Worm (Caenorhabditis elegans) whole organism, L1 larva: Measurements from ENCODE around the gene C28D4.4.

Source experiments
- aly-2 ChIP-seq: fragments of 150-350 bp; optimal IDR thresholded peaks from 2 replicates; lab custom pipeline; 2014; ENCODE audit warnings: missing biosample characterization, missing genetic modification characterization
- ceh-82 ChIP-seq, 3 experiments: fragments of 150-350 bp in 1 of 3; sonication (generic microtip) in 2 of 3; optimal IDR thresholded peaks; 2 replicates each; lab custom pipeline; 2014 to 2017; ENCODE audit warnings: missing biosample characterization in 3 of 3, missing genetic modification characterization in 3 of 3
- ceh-88 ChIP-seq: fragments of 200-800 bp; sonication (Bioruptor generic); IDR thresholded peaks from 2 replicates; pipeline ENCODE4 v1.3.6; 2022; ENCODE audit warnings: missing genetic modification characterization, missing compliant biosample characterization
- ces-1 ChIP-seq: fragments of 150-350 bp; optimal IDR thresholded peaks from 2 replicates; lab custom pipeline; 2014; ENCODE audit warnings: missing biosample characterization, missing genetic modification reagents, missing genetic modification characterization
- elt-2 ChIP-seq: sonication (generic microtip); optimal IDR thresholded peaks from 2 replicates; lab custom pipeline; 2016; ENCODE audit warnings: missing genetic modification characterization, mild to moderate bottlenecking, inconsistent platforms, missing compliant biosample characterization, missing genetic modification reagents
- fkh-10 ChIP-seq: sonication (generic microtip); optimal IDR thresholded peaks from 2 replicates; lab custom pipeline; 2017; ENCODE audit warnings: missing biosample characterization, missing genetic modification reagents, missing genetic modification characterization
- lin-39 ChIP-seq: fragments of 150-350 bp; optimal IDR thresholded peaks from 2 replicates; lab custom pipeline; 2014; ENCODE audit warnings: missing biosample characterization, missing genetic modification reagents, missing genetic modification characterization
- lir-3 ChIP-seq: sonication (generic microtip); optimal IDR thresholded peaks from 2 replicates; lab custom pipeline; 2016; ENCODE audit warnings: mild to moderate bottlenecking, missing genetic modification characterization, moderate library complexity, missing compliant biosample characterization; ENCODE audit not compliant: poor library complexity
- mep-1 ChIP-seq: fragments of 150-350 bp; optimal IDR thresholded peaks from 2 replicates; lab custom pipeline; 2014; ENCODE audit warnings: missing biosample characterization, missing genetic modification characterization
- pqm-1 ChIP-seq: sonication (generic microtip); optimal IDR thresholded peaks from 3 replicates; lab custom pipeline; 2017; ENCODE audit warnings: missing biosample characterization, missing genetic modification characterization

DNA sequence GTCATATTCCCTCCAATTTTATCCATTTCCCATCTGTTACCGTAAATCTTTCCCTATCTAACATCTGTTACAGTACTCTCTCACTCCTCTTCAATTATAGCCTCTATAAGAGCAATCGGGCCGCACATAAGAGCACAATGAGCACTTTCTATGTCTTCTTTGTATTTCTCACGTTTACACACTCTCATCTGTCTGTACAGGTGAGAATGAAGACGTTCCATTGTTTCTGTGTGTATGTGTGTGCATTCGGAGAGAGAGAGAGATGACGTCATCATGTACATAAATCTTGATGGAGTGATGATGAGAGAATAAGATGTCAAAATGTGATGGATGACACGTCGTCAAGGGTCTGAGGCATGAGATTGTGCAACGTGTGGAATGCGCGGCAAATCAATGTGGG lies 26.0 kb upstream of the C28D4.4 start:
- TF ChIP-seq aly-2 (tag; lab: Kevin White, UChicago) (no peak), mep-1 (no peak), ces-1 (GFP tag; lab: Kevin White, UChicago) (no peak), ceh-82 (tag; optimal IDR thresholded peaks at IDR 0.05; lab: Kevin White, UChicago) (no peak), elt-2 (tag; lab: Kevin White, UChicago) (no peak), fkh-10 (no peak), lin-39 (no peak), ceh-88 (no peak), pqm-1 (tag; lab: Kevin White, UChicago) (no peak), lir-3 (tag; lab: Kevin White, UChicago) (no peak)
